Fruit fly (Drosophila melanogaster) whole organism, embryonic: ENCODE measurements around the gene cmet.

Source experiments
- Aef1 ChIP-seq: fragments of 200-800 bp; sonication (Bioruptor generic); IDR thresholded peaks from 3 replicates; pipeline ENCODE4 v1.3.6; 2022; ENCODE audit warnings: missing biosample characterization, missing genetic modification characterization
- CG11560 ChIP-seq: fragments of 200-800 bp; sonication (Bioruptor generic); IDR thresholded peaks from 3 replicates; pipeline ENCODE4 v1.3.6; 2022; ENCODE audit warnings: missing biosample characterization, missing genetic modification characterization
- CG12769 ChIP-seq: fragments of 200-800 bp; sonication (Bioruptor generic); optimal IDR thresholded peaks from 2 replicates; lab custom pipeline; 2019; ENCODE audit warnings: missing biosample characterization, mild to moderate bottlenecking, missing genetic modification characterization, moderate library complexity
- CG14667 ChIP-seq: fragments of 200-800 bp; sonication (Bioruptor generic); IDR thresholded peaks from 2 replicates; pipeline ENCODE4 v1.3.6; 2022; ENCODE audit warnings: missing biosample characterization, missing genetic modification characterization
- CG15269 ChIP-seq: fragments of 200-800 bp; sonication (Bioruptor generic); optimal IDR thresholded peaks from 2 replicates; lab custom pipeline; 2018; ENCODE audit warnings: missing biosample characterization, mild to moderate bottlenecking, missing genetic modification characterization, moderate library complexity
- CG15479 ChIP-seq: fragments of 200-800 bp; sonication (Bioruptor generic); optimal IDR thresholded peaks from 3 replicates; lab custom pipeline; 2019; ENCODE audit warnings: missing biosample characterization, mild to moderate bottlenecking, missing genetic modification characterization, moderate library complexity
- CG15601 ChIP-seq: fragments of 200-800 bp; sonication (Bioruptor generic); optimal IDR thresholded peaks from 3 replicates; lab custom pipeline; 2019; ENCODE audit warnings: missing biosample characterization, mild to moderate bottlenecking, missing genetic modification characterization, moderate library complexity
- CG1647 ChIP-seq: fragments of 200-800 bp; sonication (Bioruptor generic); optimal IDR thresholded peaks from 3 replicates; lab custom pipeline; 2016; ENCODE audit warnings: missing biosample characterization, missing genetic modification characterization
- CG17568 ChIP-seq: fragments of 200-800 bp; sonication (Bioruptor generic); optimal IDR thresholded peaks from 2 replicates; lab custom pipeline; 2018; ENCODE audit warnings: missing biosample characterization, mild to moderate bottlenecking, missing genetic modification characterization, moderate library complexity
- CG1792 ChIP-seq: fragments of 200-800 bp; sonication (Bioruptor generic); optimal IDR thresholded peaks from 2 replicates; lab custom pipeline; 2016; ENCODE audit warnings: missing biosample characterization, missing genetic modification characterization
- CG18262 ChIP-seq: fragments of 200-800 bp; optimal IDR thresholded peaks from 3 replicates; lab custom pipeline; 2019; ENCODE audit warnings: missing biosample characterization, mild to moderate bottlenecking, missing genetic modification characterization, moderate library complexity
- CG2116 ChIP-seq: fragments of 200-800 bp; sonication (Bioruptor generic); optimal IDR thresholded peaks from 3 replicates; lab custom pipeline; 2018; ENCODE audit warnings: missing biosample characterization, mild to moderate bottlenecking, missing genetic modification characterization
- CG2712 ChIP-seq: fragments of 200-800 bp; optimal IDR thresholded peaks from 3 replicates; lab custom pipeline; 2019; ENCODE audit warnings: missing biosample characterization, mild to moderate bottlenecking, missing genetic modification characterization, moderate library complexity
- CG2875 ChIP-seq: fragments of 200-800 bp; sonication (Bioruptor generic); optimal IDR thresholded peaks from 2 replicates; lab custom pipeline; 2017; ENCODE audit warnings: missing biosample characterization, mild to moderate bottlenecking, missing genetic modification characterization, missing genetic modification reagents
- CG5180 ChIP-seq: fragments of 200-800 bp; sonication (Bioruptor generic); optimal IDR thresholded peaks from 3 replicates; lab custom pipeline; 2017; ENCODE audit warnings: missing biosample characterization, missing genetic modification characterization, mild to moderate bottlenecking, moderate library complexity, missing genetic modification reagents
- CG5245 ChIP-seq: fragments of 200-800 bp; sonication (Bioruptor generic); optimal IDR thresholded peaks from 3 replicates; lab custom pipeline; 2016; ENCODE audit warnings: missing biosample characterization, missing genetic modification characterization
- CG6175 ChIP-seq: fragments of 200-800 bp; sonication (Bioruptor generic); IDR thresholded peaks from 3 replicates; pipeline ENCODE4 v1.3.6; 2022; ENCODE audit warnings: missing biosample characterization, missing genetic modification characterization
- CG6854 ChIP-seq: fragments of 200-800 bp; sonication (Bioruptor generic); optimal IDR thresholded peaks from 3 replicates; lab custom pipeline; 2017; ENCODE audit warnings: missing biosample characterization, mild to moderate bottlenecking, missing genetic modification characterization
- CG7271 ChIP-seq: fragments of 200-800 bp; sonication (Bioruptor generic); optimal IDR thresholded peaks from 2 replicates; lab custom pipeline; 2018; ENCODE audit warnings: missing biosample characterization, mild to moderate bottlenecking, missing genetic modification characterization, moderate library complexity
- CG7963 ChIP-seq: fragments of 200-800 bp; sonication (Bioruptor generic); IDR thresholded peaks from 3 replicates; pipeline ENCODE4 v1.3.6; 2022; ENCODE audit warnings: missing biosample characterization, missing genetic modification characterization; ENCODE audit not compliant: partially characterized antibody
- CG9437 ChIP-seq: fragments of 200-800 bp; sonication (Bioruptor generic); optimal IDR thresholded peaks from 2 replicates; lab custom pipeline; 2018; ENCODE audit warnings: missing biosample characterization, mild to moderate bottlenecking, missing genetic modification characterization
- D19A ChIP-seq: fragments of 200-800 bp; optimal IDR thresholded peaks from 3 replicates; lab custom pipeline; 2019; ENCODE audit warnings: missing biosample characterization, mild to moderate bottlenecking, missing genetic modification characterization, moderate library complexity
- D19B ChIP-seq: fragments of 200-800 bp; sonication (Bioruptor generic); optimal IDR thresholded peaks from 2 replicates; lab custom pipeline; 2017; ENCODE audit warnings: missing biosample characterization, mild to moderate bottlenecking, missing genetic modification characterization
- Dbx ChIP-seq: fragments of 200-800 bp; sonication (Bioruptor generic); IDR thresholded peaks from 3 replicates; pipeline ENCODE4 v1.3.6; 2022; ENCODE audit warnings: missing biosample characterization, missing genetic modification characterization
- Dfd ChIP-seq, 2 experiments: fragments of >200 bp; optimal IDR thresholded peaks; 2 replicates each; lab custom pipeline; 2017; ENCODE audit warnings: missing biosample characterization in 2 of 2, missing genetic modification characterization in 2 of 2
- Dll ChIP-seq: fragments of 200-800 bp; sonication (Bioruptor generic); IDR thresholded peaks from 4 replicates; pipeline ENCODE4 v1.3.6; 2022; ENCODE audit warnings: missing biosample characterization, missing genetic modification characterization; ENCODE audit not compliant: partially characterized antibody
- Ets97D ChIP-seq: fragments of 200-800 bp; sonication (Bioruptor generic); optimal IDR thresholded peaks from 3 replicates; lab custom pipeline; 2016; ENCODE audit warnings: missing biosample characterization, missing genetic modification characterization
- Nf-YB ChIP-seq: fragments of 200-800 bp; sonication (Bioruptor generic); optimal IDR thresholded peaks from 3 replicates; lab custom pipeline; 2019; ENCODE audit warnings: missing biosample characterization, mild to moderate bottlenecking, missing genetic modification characterization, moderate library complexity
- Nf-YC ChIP-seq: fragments of 200-800 bp; optimal IDR thresholded peaks from 3 replicates; lab custom pipeline; 2019; ENCODE audit warnings: missing biosample characterization, mild to moderate bottlenecking, missing genetic modification characterization, moderate library complexity
- Ravus ChIP-seq: fragments of 200-800 bp; sonication (Bioruptor generic); IDR thresholded peaks from 2 replicates; pipeline ENCODE4 v1.3.6; 2022; ENCODE audit warnings: missing biosample characterization, missing genetic modification characterization
- Side ChIP-seq: fragments of 200-800 bp; sonication (Bioruptor generic); optimal IDR thresholded peaks from 2 replicates; lab custom pipeline; 2016; ENCODE audit warnings: missing biosample characterization, missing genetic modification characterization
- Stat92E ChIP-seq, 3 experiments: fragments of >200 bp in 2 of 3; fragments of 200-800 bp in 1 of 3; sonication (Bioruptor generic) in 1 of 3; optimal IDR thresholded peaks; 2 replicates each; lab custom pipeline; 2017 to 2019; ENCODE audit warnings: missing biosample characterization in 3 of 3, missing genetic modification characterization in 3 of 3, mild to moderate bottlenecking in 1 of 3, moderate library complexity in 1 of 3
- TFAM ChIP-seq: fragments of 200-800 bp; sonication (Bioruptor generic); optimal IDR thresholded peaks from 2 replicates; lab custom pipeline; 2017; ENCODE audit warnings: missing biosample characterization, missing genetic modification characterization, inconsistent platforms
- Trl ChIP-seq, 3 experiments: fragments of >200 bp in 2 of 3; fragments of 200-800 bp in 1 of 3; sonication (Bioruptor generic) in 1 of 3; optimal IDR thresholded peaks; 2 replicates in 1 of 3; 3 replicates in 2 of 3; lab custom pipeline; 2016 to 2017; ENCODE audit warnings: missing biosample characterization in 1 of 3, missing genetic modification characterization in 1 of 3
- ab ChIP-seq: fragments of 200-800 bp; sonication (Bioruptor generic); optimal IDR thresholded peaks from 2 replicates; lab custom pipeline; 2016; ENCODE audit warnings: missing biosample characterization, missing genetic modification characterization
- ap ChIP-seq: fragments of 200-800 bp; sonication (Bioruptor generic); IDR thresholded peaks from 2 replicates; pipeline ENCODE4 v1.3.6; 2022; ENCODE audit warnings: missing biosample characterization, missing genetic modification characterization
- ase ChIP-seq: fragments of 200-800 bp; sonication (Bioruptor generic); IDR thresholded peaks from 3 replicates; pipeline ENCODE4 v1.3.6; 2022; ENCODE audit warnings: missing biosample characterization, missing genetic modification characterization
- cato ChIP-seq: fragments of 200-800 bp; sonication (Bioruptor generic); optimal IDR thresholded peaks from 2 replicates; lab custom pipeline; 2016; ENCODE audit warnings: missing biosample characterization, missing genetic modification characterization, borderline replicate concordance
- chn ChIP-seq: fragments of 200-800 bp; sonication (Bioruptor generic); optimal IDR thresholded peaks from 2 replicates; lab custom pipeline; 2016; ENCODE audit warnings: missing biosample characterization, missing genetic modification characterization
- en ChIP-seq: fragments of 200-800 bp; sonication (Bioruptor generic); optimal IDR thresholded peaks from 2 replicates; lab custom pipeline; 2016; ENCODE audit warnings: missing biosample characterization, missing genetic modification characterization
- fru ChIP-seq: fragments of >200 bp; optimal IDR thresholded peaks from 2 replicates; lab custom pipeline; 2017
- hbn ChIP-seq: fragments of 200-800 bp; sonication (Bioruptor generic); IDR thresholded peaks from 2 replicates; pipeline ENCODE4 v1.3.6; 2022; ENCODE audit warnings: missing biosample characterization, missing genetic modification characterization; ENCODE audit not compliant: partially characterized antibody
- mld ChIP-seq: fragments of 200-800 bp; sonication (Bioruptor generic); IDR thresholded peaks from 3 replicates; pipeline ENCODE4 v1.3.6; 2022; ENCODE audit warnings: missing biosample characterization, missing genetic modification characterization; ENCODE audit not compliant: partially characterized antibody
- org-1 ChIP-seq: fragments of 200-800 bp; sonication (Bioruptor generic); optimal IDR thresholded peaks from 2 replicates; lab custom pipeline; 2017; ENCODE audit warnings: missing biosample characterization, missing genetic modification characterization
- p53 ChIP-seq: fragments of 200-800 bp; sonication (Bioruptor generic); optimal IDR thresholded peaks from 2 replicates; lab custom pipeline; 2016; ENCODE audit warnings: missing biosample characterization, missing genetic modification characterization
- pb ChIP-seq: fragments of 200-800 bp; sonication (Bioruptor generic); optimal IDR thresholded peaks from 3 replicates; lab custom pipeline; 2016; ENCODE audit warnings: missing biosample characterization, missing genetic modification characterization
- slp2 ChIP-seq: fragments of 200-800 bp; sonication (Bioruptor generic); optimal IDR thresholded peaks from 2 replicates; lab custom pipeline; 2016; ENCODE audit warnings: missing biosample characterization, missing genetic modification characterization
- tio ChIP-seq: fragments of 200-800 bp; sonication (Bioruptor generic); optimal IDR thresholded peaks from 2 replicates; lab custom pipeline; 2017; ENCODE audit warnings: missing biosample characterization, missing genetic modification characterization, inconsistent platforms
- zen ChIP-seq: fragments of 200-800 bp; sonication (Bioruptor generic); optimal IDR thresholded peaks from 3 replicates; lab custom pipeline; 2018; ENCODE audit warnings: missing biosample characterization, mild to moderate bottlenecking, missing genetic modification characterization, moderate library complexity
- zfh1 ChIP-seq: fragments of 200-800 bp; sonication (Bioruptor generic); IDR thresholded peaks from 3 replicates; pipeline ENCODE4 v1.3.6; 2022; ENCODE audit warnings: missing biosample characterization, missing genetic modification characterization

cmet gene

dm6 chr2L:11277927-11278351 lies 9.1 kb upstream of the cmet start, which contains the start of gene CG33695 (continued):
- no peak for TF ChIP-seq CG18262
- peak; percentile 41 for TF ChIP-seq CG15601 (tag; lab: Kevin White, UChicago)
- TF ChIP-seq slp2 = peak; percentile 59
- peak; percentile 32; the same call in 1 of the 3 replicates for TF ChIP-seq ase (GFP tag; lab: Robert Waterston, UW)
- no peak for TF ChIP-seq CG2875
- no peak for TF ChIP-seq Trl (optimal IDR thresholded peaks at IDR 0.05; lab: Kevin White, UChicago)
- peak; percentile 78 for TF ChIP-seq Trl (GFP tag; optimal IDR thresholded peaks at IDR 0.05; lab: Kevin White, UChicago)
- no peak for TF ChIP-seq fru (lab: Kevin White, UChicago)
- TF ChIP-seq chn = peak; percentile 71
- TF ChIP-seq CG1647 (GFP tag; lab: Kevin White, UChicago) = peak; percentile 63
- TF ChIP-seq D19A = no peak
- TF ChIP-seq org-1 (GFP tag; lab: Kevin White, UChicago) = peak; percentile 60
- peak; percentile 68 for TF ChIP-seq Side
- TF ChIP-seq zfh1 = peak; percentile 79
- peak; percentile 43 for TF ChIP-seq p53
- TF ChIP-seq CG5180 (GFP tag; lab: Kevin White, UChicago) = no peak
- TF ChIP-seq CG9437 (GFP tag; lab: Kevin White, UChicago) = peak; percentile 96
- TF ChIP-seq Nf-YB (GFP tag; lab: Kevin White, UChicago) = no peak
- no peak for TF ChIP-seq tio (GFP tag; lab: Kevin White, UChicago)
- TF ChIP-seq CG7963 (GFP tag; lab: Robert Waterston, UW) = peak; percentile 65
- TF ChIP-seq Aef1 (GFP tag; lab: Robert Waterston, UW) = peak; percentile 46; the same call in 2 of the 3 replicates
- peak; percentile 75 for TF ChIP-seq Dll (GFP tag; lab: Robert Waterston, UW)
- TF ChIP-seq CG2712 (tag; lab: Kevin White, UChicago) = peak; percentile 41
- TF ChIP-seq pb (GFP tag; lab: Kevin White, UChicago) = peak; percentile 26
- TF ChIP-seq CG11560 (tag; lab: Robert Waterston, UW) = peak; percentile 54; the same call in 1 of the 3 replicates
- TF ChIP-seq Nf-YC (tag; lab: Kevin White, UChicago) = peak; percentile 44
- TF ChIP-seq Ravus = no peak
- TF ChIP-seq CG2116 (GFP tag; lab: Kevin White, UChicago) = peak; percentile 81
- no peak for TF ChIP-seq Dfd (GFP tag; optimal IDR thresholded peaks at IDR 0.05; lab: Kevin White, UChicago)
- peak; percentile 86 for TF ChIP-seq Ets97D (GFP tag; lab: Kevin White, UChicago)
- TF ChIP-seq CG14667 = no peak
- TF ChIP-seq hbn (GFP tag; lab: Robert Waterston, UW) = peak; percentile 71
- no peak for TF ChIP-seq CG6175 (GFP tag; lab: Robert Waterston, UW)
- TF ChIP-seq D19B = no peak
- no peak for TF ChIP-seq CG15479 (GFP tag; lab: Kevin White, UChicago)
- peak; percentile 56; the same call in 1 of the 3 replicates for TF ChIP-seq mld (GFP tag; lab: Robert Waterston, UW)
- no peak for TF ChIP-seq TFAM (GFP tag; lab: Kevin White, UChicago)
- no peak for TF ChIP-seq CG6854
- TF ChIP-seq CG12769 (tag; lab: Kevin White, UChicago) = peak; percentile 53
- no peak for TF ChIP-seq cato (GFP tag; lab: Kevin White, UChicago)
- TF ChIP-seq zen (tag; lab: Kevin White, UChicago) = peak; percentile 33
- TF ChIP-seq CG17568 = no peak
- no peak for TF ChIP-seq ap
- no peak for TF ChIP-seq CG15269
- no peak for TF ChIP-seq CG7271 (tag; lab: Kevin White, UChicago)
- TF ChIP-seq Dbx (GFP tag; lab: Robert Waterston, UW) = peak; percentile 76; the same call in 2 of the 3 replicates
- no peak for TF ChIP-seq Stat92E (GFP tag; optimal IDR thresholded peaks at IDR 0.05; lab: Kevin White, UChicago)
- peak; percentile 74 for TF ChIP-seq CG5245 (GFP tag; lab: Kevin White, UChicago)
- TF ChIP-seq en = peak; percentile 24
- no peak for TF ChIP-seq ab (GFP tag; lab: Kevin White, UChicago)
- peak; percentile 70 for TF ChIP-seq CG1792
